Fruit fly (Drosophila melanogaster) Kc167 (cell line): Measurements from ENCODE around the gene Usp12-46.

Source experiments
- Myc ChIP-seq: fragments of >200 bp; optimal IDR thresholded peaks from 2 replicates; lab custom pipeline; 2017; ENCODE audit warnings: missing external identifiers
- Sin3A ChIP-seq: fragments of >200 bp; optimal IDR thresholded peaks from 2 replicates; lab custom pipeline; 2018; ENCODE audit warnings: missing external identifiers
- h ChIP-seq: fragments of >200 bp; optimal IDR thresholded peaks from 3 replicates; lab custom pipeline; 2018; ENCODE audit warnings: missing external identifiers
- insv ChIP-seq: fragments of >200 bp; optimal IDR thresholded peaks from 3 replicates; lab custom pipeline; 2018; ENCODE audit warnings: missing external identifiers
- psq ChIP-seq: fragments of >200 bp; optimal IDR thresholded peaks from 2 replicates; lab custom pipeline; 2017; ENCODE audit warnings: missing external identifiers
- ttk ChIP-seq: sonication (Bioruptor generic); optimal IDR thresholded peaks from 2 replicates; lab custom pipeline; 2017; ENCODE audit warnings: missing external identifiers

Gene Usp12-46

DNA sequence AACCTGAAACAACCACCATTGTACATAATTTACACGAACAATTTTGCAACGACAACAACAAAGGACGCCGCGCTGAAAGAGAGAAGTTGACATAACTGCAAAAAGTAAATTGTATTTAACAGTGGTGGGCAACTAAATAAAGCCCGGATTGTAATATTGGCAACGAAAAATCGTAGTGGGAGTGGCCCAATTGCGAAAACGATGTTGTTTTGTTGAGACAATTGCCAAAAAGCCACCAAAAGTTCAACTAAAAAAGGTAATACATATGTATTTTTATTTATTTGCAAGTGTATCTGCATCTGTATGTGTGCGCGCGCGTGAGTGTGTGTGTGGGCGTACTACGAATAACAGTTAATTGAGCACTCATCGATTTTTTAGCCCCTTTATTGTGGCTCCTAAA is 410 bp downstream of the Usp12-46 start:
- TF ChIP-seq ttk (no peak), Sin3A (no peak), Myc (lab: Kevin White, UChicago) (no peak), insv (lab: Kevin White, UChicago) (no peak), h (no peak), psq (lab: Kevin White, UChicago) (no peak)

DNA sequence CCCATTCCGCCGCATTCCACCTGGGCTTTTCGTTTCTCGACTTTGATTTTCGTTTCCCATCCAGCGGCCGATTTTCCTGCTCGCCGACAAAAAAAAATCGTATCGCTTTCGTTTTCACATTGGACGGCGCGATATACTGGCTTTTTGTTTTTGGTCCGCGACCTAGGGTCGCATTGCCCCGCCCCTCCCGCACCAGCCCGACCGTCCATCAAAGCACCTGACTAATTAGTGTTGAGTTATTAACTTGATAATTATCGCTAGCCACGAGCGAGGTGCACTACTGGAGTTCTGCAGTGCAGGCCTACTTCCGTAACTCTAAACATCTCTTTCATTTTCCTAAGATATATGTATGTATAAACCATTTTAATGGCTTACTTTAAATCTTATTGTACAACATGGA is 997 bp downstream of the Usp12-46 start:
- TF ChIP-seq h (no peak), ttk (no peak), insv (lab: Kevin White, UChicago) (no peak), Sin3A (no peak), psq (lab: Kevin White, UChicago) (no peak), Myc (lab: Kevin White, UChicago) (no peak)

DNA sequence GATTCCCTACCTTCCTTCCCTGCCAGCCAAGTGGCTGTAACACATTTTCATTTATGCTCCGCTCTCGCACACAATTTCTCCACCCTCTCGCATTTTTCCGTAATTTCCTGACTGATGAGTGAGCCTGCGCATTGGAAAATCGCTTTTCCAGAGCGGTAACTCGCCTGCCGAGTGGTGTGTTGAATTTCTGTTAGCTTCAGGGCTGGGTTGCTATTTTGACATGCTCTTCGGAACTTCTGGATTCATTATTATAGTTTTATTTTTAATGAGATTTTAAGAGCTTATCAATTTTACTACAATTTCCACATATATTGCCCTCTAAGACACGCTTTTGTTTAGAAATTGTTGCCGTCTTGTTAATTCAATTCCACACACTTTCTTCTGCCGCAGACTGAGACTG is 2.2 kb downstream of the Usp12-46 start:
- no peak for TF ChIP-seq psq (lab: Kevin White, UChicago)
- no peak for TF ChIP-seq ttk
- TF ChIP-seq insv (lab: Kevin White, UChicago): no peak

DNA sequence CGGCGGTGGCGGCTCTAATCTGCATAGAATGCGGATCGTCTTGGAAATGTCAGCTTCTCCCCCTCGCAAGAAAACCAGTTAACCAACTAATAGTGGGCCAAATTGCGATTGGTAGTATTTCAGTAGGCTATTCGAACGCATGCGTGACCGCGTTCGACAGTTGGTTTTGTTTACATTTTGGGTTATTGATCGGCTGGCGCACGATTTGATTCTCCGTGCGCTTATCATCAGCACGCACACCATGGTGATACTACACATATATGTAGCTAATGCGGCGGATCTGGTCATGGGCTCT is 2.8 kb downstream of the Usp12-46 start:
- TF ChIP-seq Myc (lab: Kevin White, UChicago) (no peak), insv (lab: Kevin White, UChicago) (no peak), ttk (no peak), h (no peak), Sin3A (no peak), psq (lab: Kevin White, UChicago) (no peak)

DNA sequence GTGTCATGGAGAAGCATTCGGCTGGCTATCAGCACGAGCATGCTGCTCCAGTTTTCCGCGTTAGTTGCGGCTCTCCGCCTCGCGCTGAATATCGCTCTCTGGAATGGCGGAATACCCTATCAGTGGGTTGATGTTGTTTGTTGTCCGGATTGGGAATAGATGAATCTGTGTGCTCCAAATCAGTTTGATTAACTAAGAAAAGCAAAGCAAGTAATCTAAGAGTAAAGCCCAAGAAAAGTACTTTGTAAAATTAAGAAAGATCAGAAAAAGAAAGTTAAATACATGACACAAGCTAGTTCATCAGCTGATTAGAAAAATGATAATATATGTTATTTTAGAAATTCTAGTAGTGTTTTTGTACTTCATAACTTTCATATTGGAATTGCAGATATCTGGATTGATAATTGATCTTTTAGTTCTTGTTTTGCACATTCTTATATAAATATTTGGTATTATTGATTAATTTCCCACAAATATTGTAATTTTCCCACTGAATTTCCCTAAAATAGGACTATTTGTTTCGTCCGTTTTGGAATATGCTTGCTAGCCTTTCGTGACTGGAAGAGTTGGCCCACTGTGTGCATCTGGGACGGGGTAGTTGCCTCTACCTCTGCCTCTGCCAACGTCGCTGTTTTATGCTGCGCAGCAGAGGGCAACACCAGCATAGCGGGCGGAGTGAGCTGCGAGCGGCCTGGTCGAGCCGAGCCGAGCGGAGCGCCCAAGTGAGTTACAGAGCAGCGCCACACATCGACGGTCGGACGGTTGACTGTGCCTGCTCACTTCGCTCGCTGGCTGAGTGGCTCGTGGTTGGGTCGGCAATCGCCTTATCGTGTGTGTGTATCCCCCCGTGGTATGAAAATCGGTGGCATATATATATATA is 3.4 kb downstream of the Usp12-46 start:
- TF ChIP-seq Sin3A (no peak), h (no peak), insv (lab: Kevin White, UChicago) (no peak), psq (lab: Kevin White, UChicago) (no peak), ttk (no peak), Myc (lab: Kevin White, UChicago) (no peak)

DNA sequence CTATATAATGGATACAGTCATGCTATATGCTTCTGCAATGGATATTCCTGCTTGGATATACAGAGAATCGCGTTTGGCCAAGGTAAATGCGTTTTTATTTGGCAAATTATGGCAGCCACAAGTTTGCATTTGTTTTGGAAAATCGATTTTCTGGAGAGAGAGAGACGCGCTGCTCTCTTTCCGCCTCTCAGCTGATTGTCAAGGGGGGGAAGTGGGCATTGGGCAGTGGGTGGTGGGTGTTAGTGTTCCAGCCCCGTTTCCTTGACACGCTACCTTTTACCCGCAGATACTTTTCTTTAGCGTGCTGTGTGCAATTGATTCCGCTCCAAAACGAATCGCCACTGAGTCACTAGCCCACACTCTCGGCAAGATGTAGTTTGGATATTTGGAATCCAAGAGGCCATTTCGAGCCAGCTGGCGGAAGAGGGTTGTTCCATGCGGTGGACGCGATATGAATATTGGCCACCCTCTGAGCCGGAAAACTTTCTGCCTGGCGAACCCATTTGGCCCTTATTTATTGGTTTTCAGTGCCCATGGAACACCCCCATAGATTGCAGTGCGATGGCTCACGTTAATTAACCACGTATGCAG is 4.6 kb downstream of the Usp12-46 start:
- TF ChIP-seq insv (lab: Kevin White, UChicago): no peak
- no peak for TF ChIP-seq Myc (lab: Kevin White, UChicago)
- TF ChIP-seq Sin3A: no peak
- TF ChIP-seq psq (lab: Kevin White, UChicago): no peak
- TF ChIP-seq h: no peak
- TF ChIP-seq ttk: no peak

DNA sequence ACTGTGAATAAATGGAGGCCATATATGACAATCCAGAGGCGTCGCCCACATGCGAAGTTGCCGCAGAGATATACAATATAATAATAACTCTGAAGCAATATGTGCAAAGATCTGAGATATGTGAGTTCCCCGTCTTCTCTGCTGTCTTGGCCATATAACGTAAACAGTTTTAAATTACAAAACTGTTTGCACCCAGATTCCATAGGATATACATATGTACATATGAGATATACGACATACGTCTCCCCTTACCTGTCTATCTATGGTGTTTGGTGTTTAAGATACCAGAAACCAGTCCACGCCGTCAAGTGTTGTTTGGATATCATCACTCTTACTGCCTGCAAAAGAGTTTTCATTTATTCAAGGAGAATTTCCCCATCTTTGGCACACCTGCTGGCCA is 5.6 kb downstream of the Usp12-46 start:
- TF ChIP-seq psq (lab: Kevin White, UChicago): no peak

DNA sequence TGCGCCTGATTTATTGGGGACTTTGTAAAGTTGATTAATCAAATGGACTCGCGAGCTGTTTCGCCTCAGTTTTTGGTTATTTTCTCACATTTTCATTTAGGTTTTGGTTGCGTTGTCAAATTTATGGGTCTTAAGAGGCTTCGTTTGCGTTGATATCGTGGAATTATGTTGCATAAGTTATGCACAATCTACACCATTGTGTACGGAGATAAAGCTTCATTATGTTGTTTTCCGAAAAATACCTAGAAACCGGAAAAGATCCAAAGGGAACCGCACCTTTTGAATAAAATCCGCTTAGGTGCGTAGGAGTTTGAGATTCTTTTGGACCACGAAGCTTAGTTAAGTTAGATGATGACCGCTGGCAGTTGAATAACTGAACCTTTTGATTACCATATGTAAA is 6.4 kb downstream of the Usp12-46 start:
- no peak for TF ChIP-seq Myc (lab: Kevin White, UChicago)
- TF ChIP-seq insv (lab: Kevin White, UChicago): no peak
- TF ChIP-seq psq (lab: Kevin White, UChicago): no peak
- TF ChIP-seq Sin3A: no peak
- TF ChIP-seq ttk: no peak
- TF ChIP-seq h: no peak

DNA sequence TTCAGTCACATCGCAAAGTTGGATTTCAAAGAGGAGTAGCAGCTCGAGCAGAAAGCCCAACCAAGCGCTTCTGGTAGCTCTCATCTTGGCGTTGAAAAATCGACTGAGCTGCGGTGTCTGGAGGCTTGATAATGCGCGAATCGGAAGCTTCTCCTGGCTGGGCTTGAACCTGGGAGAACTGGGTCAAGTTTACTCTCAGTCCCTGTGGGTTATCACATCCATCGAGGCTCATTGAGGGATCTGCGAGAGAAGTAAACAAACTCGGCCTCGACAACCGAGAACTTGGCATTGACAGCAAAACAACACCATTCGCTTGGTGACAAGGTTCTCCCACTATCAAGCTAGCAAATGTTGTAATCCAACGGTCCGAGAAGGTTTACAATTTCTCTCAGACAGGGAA is 10.3 kb downstream of the Usp12-46 start, which contains the start of gene Nepl13:
TSS of gene Nepl13 (minus strand) at position 89 of the 400 bp plus-strand sequence.
- TF ChIP-seq Sin3A (no peak), psq (lab: Kevin White, UChicago) (no peak)

DNA sequence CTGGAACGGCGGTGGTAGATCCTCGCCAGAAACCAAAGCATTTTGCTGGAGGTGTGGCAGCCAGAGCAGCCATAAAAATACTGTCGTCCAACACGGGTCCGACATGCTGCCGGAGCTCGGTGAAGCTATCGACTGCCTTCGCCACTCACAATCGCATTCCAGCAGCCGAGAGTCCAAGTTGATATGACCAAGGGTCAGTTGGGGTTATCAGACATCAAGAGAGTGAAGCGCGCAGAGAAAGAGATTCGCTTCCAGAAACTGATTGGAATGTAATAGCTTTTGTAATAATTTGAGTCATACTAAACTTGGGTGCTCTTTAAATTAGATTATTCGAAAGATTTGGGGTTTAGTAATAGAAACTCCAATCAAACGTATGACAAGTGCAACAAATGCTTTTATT is 12.9 kb downstream of the Usp12-46 start, which contains the start of gene Nepl14:
TSS of gene Nepl14 (minus strand) at position 125 of the 400 bp plus-strand sequence.
- no peak for TF ChIP-seq Sin3A
- no peak for TF ChIP-seq h
- no peak for TF ChIP-seq psq (lab: Kevin White, UChicago)
- TF ChIP-seq ttk: no peak
- TF ChIP-seq insv (lab: Kevin White, UChicago): no peak
- TF ChIP-seq Myc (lab: Kevin White, UChicago): no peak

DNA sequence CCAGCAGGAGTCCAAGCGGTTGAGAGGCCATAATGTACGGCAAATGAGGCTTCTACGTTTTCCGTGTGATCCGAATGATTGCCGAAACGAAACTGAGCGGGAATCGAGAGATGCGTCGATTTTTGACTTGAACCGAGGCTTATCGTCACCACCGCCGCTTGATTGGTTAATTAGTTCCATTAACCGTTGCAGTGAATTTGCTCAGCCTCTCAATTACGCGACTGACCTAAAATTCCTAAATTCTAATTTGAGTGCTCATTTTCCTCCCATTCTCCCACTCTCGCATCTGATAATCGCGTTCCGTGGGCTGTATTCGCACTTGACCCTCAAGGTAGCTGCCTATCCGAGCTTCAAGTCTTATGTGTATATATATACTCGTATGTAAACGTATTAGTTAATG is 15.4 kb downstream of the Usp12-46 start, which contains the start of gene Nepl15:
TSS of gene Nepl15 (minus strand) at position 101 of the 400 bp plus-strand sequence.
- TF ChIP-seq psq (lab: Kevin White, UChicago) (no peak), insv (lab: Kevin White, UChicago) (no peak)

DNA sequence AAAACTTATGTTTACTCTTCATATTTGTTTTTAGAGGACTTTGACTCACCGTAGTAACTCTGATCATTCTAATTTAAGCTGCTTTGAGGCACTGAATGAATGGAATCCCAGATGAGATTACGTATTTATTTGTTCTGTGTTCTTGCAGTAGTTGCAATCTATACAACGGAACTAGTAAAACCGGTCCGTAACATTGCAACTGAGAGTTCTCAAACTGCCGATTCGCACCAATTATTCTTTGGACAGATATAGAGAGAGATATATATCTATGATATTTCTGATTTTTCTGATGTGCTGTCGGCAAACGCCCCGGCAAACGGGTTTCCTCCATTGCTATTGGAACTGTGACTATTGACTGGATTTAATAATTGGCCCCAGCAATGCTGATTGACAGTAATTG is 16.9 kb downstream of the Usp12-46 start, which contains the start of gene CG13841:
TSS of gene CG13841 (minus strand) at position 101 of the 400 bp plus-strand sequence.
- TF ChIP-seq ttk (no peak), psq (lab: Kevin White, UChicago) (no peak), Myc (lab: Kevin White, UChicago) (no peak), insv (lab: Kevin White, UChicago) (no peak), h (no peak), Sin3A (no peak)

DNA sequence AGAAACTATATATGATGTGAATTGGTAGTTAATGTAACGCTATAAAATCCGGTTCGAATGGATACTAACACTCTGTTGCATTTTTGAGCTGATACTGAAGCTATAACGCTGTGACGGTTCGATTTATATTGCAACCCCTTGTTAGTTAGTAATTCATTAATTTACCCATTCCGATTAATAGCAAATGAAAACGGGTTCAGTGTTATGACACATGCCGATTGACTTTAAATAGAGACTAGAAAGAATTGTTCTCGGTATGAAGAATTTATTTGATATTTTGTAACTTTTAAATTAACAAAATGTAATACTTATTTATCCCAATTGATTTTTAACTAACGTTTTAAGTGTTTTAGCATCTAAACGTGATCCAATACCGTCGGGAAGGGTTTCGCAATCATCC is 17.9 kb downstream of the Usp12-46 start, which contains the start of gene CG43091:
TSS of gene CG43091 (minus strand) at position 101 of the 400 bp plus-strand sequence.
- TF ChIP-seq ttk: no peak
- TF ChIP-seq Myc (lab: Kevin White, UChicago): no peak
- no peak for TF ChIP-seq psq (lab: Kevin White, UChicago)
- no peak for TF ChIP-seq Sin3A
- TF ChIP-seq insv (lab: Kevin White, UChicago): no peak
- no peak for TF ChIP-seq h
